Worm (Caenorhabditis elegans) whole organism, late embryonic: Measurements from ENCODE around the gene nth-1.

Experiments used
- dmd-4 ChIP-seq: sonication (generic microtip); optimal IDR thresholded peaks from 2 replicates; lab custom pipeline; 2016; ENCODE audit warnings: borderline replicate concordance, missing genetic modification characterization, missing compliant biosample characterization
- dve-1 ChIP-seq: sonication (generic microtip); optimal IDR thresholded peaks from 2 replicates; lab custom pipeline; 2017; ENCODE audit warnings: antibody characterized with exemption, mild to moderate bottlenecking, missing genetic modification characterization, missing compliant biosample characterization
- elt-2 ChIP-seq: sonication (generic microtip); optimal IDR thresholded peaks from 2 replicates; lab custom pipeline; 2016; ENCODE audit warnings: missing genetic modification reagents, missing genetic modification characterization, missing compliant biosample characterization
- unc-55 ChIP-seq: sonication (generic microtip); optimal IDR thresholded peaks from 2 replicates; lab custom pipeline; 2017; ENCODE audit warnings: missing biosample characterization, missing genetic modification reagents, missing genetic modification characterization

- no peak for TF ChIP-seq unc-55 (GFP tag; lab: Kevin White, UChicago)
- TF ChIP-seq elt-2: peak; percentile 19
- no peak for TF ChIP-seq dmd-4 (tag; lab: Kevin White, UChicago)
- TF ChIP-seq dve-1 (tag; lab: Kevin White, UChicago): no peak
These were observed 49.0 kb upstream of the nth-1 start, which contains the start of the genes B0285.3 and lcmt-1 for ce11 chrIII:4343070-4343469.
